Worm (Caenorhabditis elegans): ENCODE results near the gene pmp-4.

pmp-4 gene

ce11 chrIV:17448319-17448718 is 42.9 kb upstream of the pmp-4 start:
- TF ChIP-seq nhr-80 (tag; optimal IDR thresholded peaks at IDR 0.05), result peak; percentile 70
- TF ChIP-seq somi-1 (GFP tag; optimal IDR thresholded peaks at IDR 0.05), result no peak

- TF ChIP-seq tbp1 (GFP tag; optimal IDR thresholded peaks at IDR 0.05), result no peak
- TF ChIP-seq mcd-1 (GFP tag; IDR thresholded peaks at IDR 0.05), result no peak
- no peak for TF ChIP-seq lag-1 (GFP tag; IDR thresholded peaks at IDR 0.05)
- no peak for TF ChIP-seq hlh-26 (GFP tag; conservative IDR thresholded peaks at IDR 0.05)
- no peak for TF ChIP-seq bed-1 (GFP tag; IDR thresholded peaks at IDR 0.05)
- no peak for TF ChIP-seq B0261.1 (tag; optimal IDR thresholded peaks at IDR 0.05)
- TF ChIP-seq B0019.2 (GFP tag; conservative IDR thresholded peaks at IDR 0.05), result no peak
- TF ChIP-seq lsy-27 (tag; optimal IDR thresholded peaks at IDR 0.05; ENCODE audit: borderline replicate concordance, insufficient read depth), result no peak
- no peak for TF ChIP-seq aptf-3 (GFP tag; IDR thresholded peaks at IDR 0.05)
- TF ChIP-seq F23B12.7 (tag; optimal IDR thresholded peaks at IDR 0.05; ENCODE audit: insufficient read depth), result no peak
- no peak for TF ChIP-seq ceh-27 (GFP tag; optimal IDR thresholded peaks at IDR 0.05)
- no peak for TF ChIP-seq lin-26 (GFP tag; IDR thresholded peaks at IDR 0.05)
These were observed 37.1 kb upstream of the pmp-4 start, which contains the start of gene F11E6.11 for ce11 chrIV:17442503-17442902. TSS of gene F11E6.11 (plus strand) at chrIV:17442827.

ce11 chrIV:17441260-17441659 is 35.8 kb upstream of the pmp-4 start:
- no peak for TF ChIP-seq attf-5 (GFP tag; optimal IDR thresholded peaks at IDR 0.05)
- TF ChIP-seq ceh-27 (GFP tag; optimal IDR thresholded peaks at IDR 0.05), result no peak
- TF ChIP-seq attf-3 (GFP tag; conservative IDR thresholded peaks at IDR 0.05), result no peak
- TF ChIP-seq snpc-1.1 (tag; optimal IDR thresholded peaks at IDR 0.05; ENCODE audit: insufficient read depth), result no peak

- TF ChIP-seq nhr-80 (tag; optimal IDR thresholded peaks at IDR 0.05), result peak; percentile 52
- no peak for TF ChIP-seq ceh-40 (GFP tag; IDR thresholded peaks at IDR 0.05)
- no peak for TF ChIP-seq snpc-4 (GFP tag; optimal IDR thresholded peaks at IDR 0.05)
- TF ChIP-seq snpc-4 (tag; optimal IDR thresholded peaks at IDR 0.05), result no peak
These were observed 35.0 kb upstream of the pmp-4 start, which contains the start of gene F08A7.1 for ce11 chrIV:17440417-17440816. TSS of gene F08A7.1 (plus strand) at chrIV:17440607.

ce11 chrIV:17440001-17440400 is 34.6 kb upstream of the pmp-4 start, which contains the start of gene C06A12.19:
TSS of gene C06A12.19 (minus strand) at chrIV:17440101.
- no peak for TF ChIP-seq snpc-1.3 (tag; optimal IDR thresholded peaks at IDR 0.05; ENCODE audit: insufficient read depth)
- TF ChIP-seq somi-1 (GFP tag; optimal IDR thresholded peaks at IDR 0.05), result no peak
- no peak for TF ChIP-seq akir-1 (GFP tag; optimal IDR thresholded peaks at IDR 0.05)
- no peak for TF ChIP-seq zim-3 (tag; optimal IDR thresholded peaks at IDR 0.05)
- no peak for TF ChIP-seq nhr-90 (tag; optimal IDR thresholded peaks at IDR 0.05)
- no peak for TF ChIP-seq ztf-22 (GFP tag; optimal IDR thresholded peaks at IDR 0.05)
- no peak for TF ChIP-seq snpc-3.4 (tag; optimal IDR thresholded peaks at IDR 0.05)
- TF ChIP-seq fkh-3 (tag; optimal IDR thresholded peaks at IDR 0.05), result no peak
- no peak for TF ChIP-seq xnd-1 (tag; optimal IDR thresholded peaks at IDR 0.05)
- TF ChIP-seq cebp-1 (GFP tag; IDR thresholded peaks at IDR 0.05), result no peak
- no peak for TF ChIP-seq cebp-1 (tag; optimal IDR thresholded peaks at IDR 0.05)
- no peak for TF ChIP-seq mes-4 (tag; optimal IDR thresholded peaks at IDR 0.05)
- TF ChIP-seq ccch-3 (GFP tag; optimal IDR thresholded peaks at IDR 0.05), result no peak
- TF ChIP-seq attf-3 (GFP tag; conservative IDR thresholded peaks at IDR 0.05), result no peak
- no peak for TF ChIP-seq hrde-1 (tag; optimal IDR thresholded peaks at IDR 0.05; ENCODE audit: borderline replicate concordance)
- TF ChIP-seq B0261.1 (tag; optimal IDR thresholded peaks at IDR 0.05), result no peak
